Worm (Caenorhabditis elegans): ENCODE results near the gene F40A3.6.

- no peak for TF ChIP-seq C34F6.9 (tag; optimal IDR thresholded peaks at IDR 0.05)
- no peak for TF ChIP-seq unc-62 (GFP tag; optimal IDR thresholded peaks at IDR 0.05)
- no peak for TF ChIP-seq nhr-12 (tag; optimal IDR thresholded peaks at IDR 0.05)
Observed at ce11 chrV:7937152-7937551, 43.5 kb upstream of the F40A3.6 start, which contains the start of gene srsx-3.

Measured in whole organism, L2 larva.